Worm (Caenorhabditis elegans) whole organism, late embryonic: ENCODE measurements around the gene nsph-3.2.

Source experiments
- dve-1 ChIP-seq: sonication (generic microtip); optimal IDR thresholded peaks from 2 replicates; lab custom pipeline; 2017; ENCODE audit warnings: antibody characterized with exemption, mild to moderate bottlenecking, missing genetic modification characterization, missing compliant biosample characterization
- fkh-10 ChIP-seq: fragments of 150-350 bp; optimal IDR thresholded peaks from 2 replicates; lab custom pipeline; 2014; ENCODE audit warnings: missing biosample characterization, missing genetic modification reagents, missing genetic modification characterization
- hlh-30 ChIP-seq: sonication (generic microtip); optimal IDR thresholded peaks from 2 replicates; lab custom pipeline; 2017; ENCODE audit warnings: antibody characterized with exemption, missing genetic modification characterization, missing compliant biosample characterization; ENCODE audit not compliant: insufficient read depth
- hlh-6 ChIP-seq: sonication (generic microtip); optimal IDR thresholded peaks from 2 replicates; lab custom pipeline; 2016; ENCODE audit warnings: missing genotype, missing genetic modification characterization, missing compliant biosample characterization
- pha-2 ChIP-seq: sonication (generic microtip); optimal IDR thresholded peaks from 2 replicates; lab custom pipeline; 2017; ENCODE audit warnings: mild to moderate bottlenecking, missing genetic modification characterization, missing compliant biosample characterization
- sox-2 ChIP-seq: fragments of 200-800 bp; sonication (Bioruptor generic); IDR thresholded peaks from 2 replicates; pipeline ENCODE4 v1.3.6; 2022; ENCODE audit warnings: missing genetic modification reagents, missing genetic modification characterization, missing compliant biosample characterization
- unc-55 ChIP-seq: sonication (generic microtip); optimal IDR thresholded peaks from 2 replicates; lab custom pipeline; 2017; ENCODE audit warnings: missing biosample characterization, missing genetic modification reagents, missing genetic modification characterization
- unc-86 ChIP-seq: sonication (generic microtip); optimal IDR thresholded peaks from 2 replicates; lab custom pipeline; 2016; ENCODE audit warnings: missing genetic modification characterization, missing compliant biosample characterization

ce11 chrIV:10126544-10126943, 13.9 kb downstream of the nsph-3.2 start, which contains the start of gene ctf-18:
- TF ChIP-seq sox-2 (GFP tag; lab: Robert Waterston, UW) (no peak), unc-86 (no peak), hlh-30 (tag; lab: Kevin White, UChicago) (no peak), dve-1 (no peak), hlh-6 (tag; lab: Kevin White, UChicago) (no peak), unc-55 (GFP tag; lab: Kevin White, UChicago) (no peak), pha-2 (no peak), fkh-10 (GFP tag; lab: Kevin White, UChicago) (no peak)
